Worm (Caenorhabditis elegans): ENCODE results near the gene F10D7.10.

The F10D7.10 gene

DNA sequence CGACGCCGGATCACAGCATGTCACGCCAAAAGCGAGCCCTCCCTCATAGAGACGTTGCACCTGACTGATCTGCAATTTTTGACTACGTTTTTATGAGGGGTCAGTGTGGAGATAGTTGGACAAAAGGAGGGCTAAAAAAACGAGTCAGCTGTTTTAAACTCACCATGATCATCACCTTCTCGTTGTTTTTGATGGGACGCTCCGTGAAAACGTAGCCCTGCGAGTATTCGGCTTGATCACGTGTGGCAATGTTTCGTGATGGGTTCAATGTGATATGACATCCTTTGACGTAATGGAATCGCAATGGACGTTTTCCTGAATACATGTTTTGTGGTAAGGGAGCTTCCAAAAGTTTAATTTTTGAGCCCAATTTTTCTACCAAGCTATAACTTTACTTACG is 5.5 kb upstream of the F10D7.10 start:
- TF ChIP-seq hlh-6 (tag; optimal IDR thresholded peaks at IDR 0.05), result no peak

ce11 chrX:17384343-17384742 is 4.8 kb upstream of the F10D7.10 start:
- no peak for TF ChIP-seq unc-42 (tag; optimal IDR thresholded peaks at IDR 0.05)
- no peak for TF ChIP-seq ahr-1 (tag; optimal IDR thresholded peaks at IDR 0.05)
- no peak for TF ChIP-seq unc-55 (GFP tag; optimal IDR thresholded peaks at IDR 0.05)
- no peak for TF ChIP-seq ceh-6 (GFP tag; optimal IDR thresholded peaks at IDR 0.05)
- TF ChIP-seq pha-2 (tag; optimal IDR thresholded peaks at IDR 0.05), result no peak
- TF ChIP-seq ceh-14 (tag; optimal IDR thresholded peaks at IDR 0.05), result no peak
- no peak for TF ChIP-seq ceh-31 (tag; optimal IDR thresholded peaks at IDR 0.05)
- TF ChIP-seq pqm-1 (tag; optimal IDR thresholded peaks at IDR 0.05), result no peak
- TF ChIP-seq elt-2 (tag; optimal IDR thresholded peaks at IDR 0.05), result no peak
- TF ChIP-seq tbx-2 (tag; optimal IDR thresholded peaks at IDR 0.05), result no peak
- TF ChIP-seq hlh-15 (tag; optimal IDR thresholded peaks at IDR 0.05), result no peak
- no peak for TF ChIP-seq ceh-19 (GFP tag; optimal IDR thresholded peaks at IDR 0.05)
- no peak for TF ChIP-seq eyg-1 (tag; optimal IDR thresholded peaks at IDR 0.05)
- no peak for TF ChIP-seq T23F11.4 (GFP tag; optimal IDR thresholded peaks at IDR 0.05)
- no peak for TF ChIP-seq pax-1 (tag; optimal IDR thresholded peaks at IDR 0.05)
- TF ChIP-seq pha-4 (tag; optimal IDR thresholded peaks at IDR 0.05), result no peak
- TF ChIP-seq ceh-48 (tag; optimal IDR thresholded peaks at IDR 0.05), result no peak

DNA sequence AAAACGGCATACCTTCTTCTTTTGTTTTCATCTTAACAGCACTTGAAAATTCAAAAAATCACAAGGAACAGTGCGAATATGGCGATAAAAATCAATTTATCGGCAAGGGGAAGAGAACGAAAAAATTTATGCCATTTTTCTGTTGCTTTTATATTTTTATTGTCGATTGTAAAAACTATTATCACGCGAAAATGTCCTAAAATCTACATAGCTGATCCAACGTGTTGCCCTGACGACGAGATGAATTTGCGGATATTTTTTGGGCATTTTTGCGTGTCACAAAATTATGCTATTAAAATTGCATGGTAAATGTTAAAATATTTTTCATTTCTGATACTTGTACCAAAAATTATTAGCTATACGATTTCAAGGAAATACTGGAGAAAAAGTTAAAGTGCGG is 2.4 kb upstream of the F10D7.10 start, which contains the start of gene F10D7.4:
Gene F10D7.4 (minus strand): TSS at position 101 of the 400 bp plus-strand sequence.
- TF ChIP-seq tbx-2 (tag; optimal IDR thresholded peaks at IDR 0.05) (no peak), pag-3 (tag; optimal IDR thresholded peaks at IDR 0.05; ENCODE audit: borderline replicate concordance) (no peak), zip-5 (tag; optimal IDR thresholded peaks at IDR 0.05) (no peak), ceh-19 (GFP tag; optimal IDR thresholded peaks at IDR 0.05) (no peak), F13H6.1 (tag; optimal IDR thresholded peaks at IDR 0.05) (no peak), ceh-48 (tag; optimal IDR thresholded peaks at IDR 0.05) (no peak), dmd-4 (tag; optimal IDR thresholded peaks at IDR 0.05; ENCODE audit: borderline replicate concordance) (no peak), ceh-45 (GFP tag; IDR thresholded peaks at IDR 0.05) (no peak), pqm-1 (tag; optimal IDR thresholded peaks at IDR 0.05) (no peak), ceh-24 (tag; optimal IDR thresholded peaks at IDR 0.05) (no peak), sdc-2 (tag; optimal IDR thresholded peaks at IDR 0.05) (no peak), K09A11.1 (tag; optimal IDR thresholded peaks at IDR 0.05; ENCODE audit: insufficient read depth) (no peak), ceh-22 (tag; optimal IDR thresholded peaks at IDR 0.05) (no peak), lim-6 (tag; optimal IDR thresholded peaks at IDR 0.05) (no peak), gmeb-2 (tag; optimal IDR thresholded peaks at IDR 0.05) (no peak)

ce11 chrX:17378996-17379395 is 579 bp downstream of the F10D7.10 start:
- TF ChIP-seq ceh-48 (tag; optimal IDR thresholded peaks at IDR 0.05), result no peak
- no peak for TF ChIP-seq ceh-34 (tag; optimal IDR thresholded peaks at IDR 0.05)

- TF ChIP-seq ceh-30 (tag; optimal IDR thresholded peaks at IDR 0.05) (no peak), elt-2 (tag; optimal IDR thresholded peaks at IDR 0.05) (peak; percentile 31)
These were observed 3.7 kb downstream of the F10D7.10 start for ce11 chrX:17375877-17376276.

DNA sequence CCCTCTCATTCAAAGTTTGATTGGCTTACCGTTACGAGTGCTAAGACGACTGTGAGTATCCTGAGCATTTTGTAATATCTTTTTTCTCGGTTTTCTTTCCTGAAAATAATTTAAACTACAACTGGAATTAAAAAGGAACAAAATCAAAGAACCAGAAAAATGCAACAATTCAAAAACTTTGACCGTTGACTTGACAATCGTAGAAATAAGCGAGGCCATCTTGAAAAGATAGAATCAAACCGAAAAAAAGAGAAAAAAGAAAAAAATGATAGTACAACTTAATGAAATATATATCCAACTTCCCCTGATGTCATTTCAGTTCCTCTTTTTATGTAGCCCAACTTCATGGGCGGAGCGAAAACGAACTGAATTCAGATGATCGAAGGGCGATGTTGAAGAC is 5.0 kb downstream of the F10D7.10 start, which contains the start of gene F10D7.3:
Gene F10D7.3 (minus strand): TSS at position 101 of the 400 bp plus-strand sequence.
- TF ChIP-seq ceh-22 (tag; optimal IDR thresholded peaks at IDR 0.05), result no peak
- no peak for TF ChIP-seq hlh-30 (tag; optimal IDR thresholded peaks at IDR 0.05; ENCODE audit: insufficient read depth)
- no peak for TF ChIP-seq gmeb-2 (tag; optimal IDR thresholded peaks at IDR 0.05)
- no peak for TF ChIP-seq eyg-1 (tag; optimal IDR thresholded peaks at IDR 0.05)
- TF ChIP-seq C38D4.7 (GFP tag; optimal IDR thresholded peaks at IDR 0.05), result no peak
- TF ChIP-seq dve-1 (tag; optimal IDR thresholded peaks at IDR 0.05), result no peak
- TF ChIP-seq C08G9.2 (tag; optimal IDR thresholded peaks at IDR 0.05), result no peak
- no peak for TF ChIP-seq npax-4 (tag; optimal IDR thresholded peaks at IDR 0.05)
- no peak for TF ChIP-seq elt-2 (tag; optimal IDR thresholded peaks at IDR 0.05)
- TF ChIP-seq elt-4 (tag; optimal IDR thresholded peaks at IDR 0.05), result no peak
- TF ChIP-seq hlh-13 (GFP tag; optimal IDR thresholded peaks at IDR 0.05), result no peak
- TF ChIP-seq hlh-15 (tag; optimal IDR thresholded peaks at IDR 0.05), result no peak
- TF ChIP-seq mec-3 (tag; optimal IDR thresholded peaks at IDR 0.05; ENCODE audit: borderline replicate concordance), result no peak
- TF ChIP-seq che-1 (tag; optimal IDR thresholded peaks at IDR 0.05), result no peak
